Worm (Caenorhabditis elegans) whole organism, dauer: ENCODE data around the gene nhr-162.

Experiments used
- unc-62 ChIP-seq: sonication (generic microtip); optimal IDR thresholded peaks from 2 replicates; lab custom pipeline; 2017; ENCODE audit warnings: missing biosample characterization, missing genetic modification reagents, missing genetic modification characterization

The nhr-162 gene

DNA sequence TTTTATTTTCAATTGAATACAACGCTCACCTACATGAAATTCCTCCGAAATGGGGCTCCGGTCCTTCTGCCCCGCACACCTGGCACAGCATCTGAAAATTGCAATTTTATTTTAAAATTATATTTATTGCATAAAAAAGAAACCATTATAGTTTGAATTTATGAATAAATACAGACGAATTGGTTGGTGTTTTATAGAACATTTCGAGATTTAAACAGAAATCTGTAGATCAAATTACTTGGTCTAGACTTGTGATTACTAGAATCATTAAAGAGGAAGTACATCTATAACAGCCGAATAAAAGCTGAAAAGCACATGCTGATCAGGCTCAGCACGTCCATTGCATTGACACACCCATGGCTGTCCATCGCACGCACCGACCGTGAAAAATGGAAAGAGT, at the start of gene nhr-162:
nhr-162 (minus strand) TSS at position 101 of the 400 bp plus-strand sequence.
- no peak for TF ChIP-seq unc-62

DNA sequence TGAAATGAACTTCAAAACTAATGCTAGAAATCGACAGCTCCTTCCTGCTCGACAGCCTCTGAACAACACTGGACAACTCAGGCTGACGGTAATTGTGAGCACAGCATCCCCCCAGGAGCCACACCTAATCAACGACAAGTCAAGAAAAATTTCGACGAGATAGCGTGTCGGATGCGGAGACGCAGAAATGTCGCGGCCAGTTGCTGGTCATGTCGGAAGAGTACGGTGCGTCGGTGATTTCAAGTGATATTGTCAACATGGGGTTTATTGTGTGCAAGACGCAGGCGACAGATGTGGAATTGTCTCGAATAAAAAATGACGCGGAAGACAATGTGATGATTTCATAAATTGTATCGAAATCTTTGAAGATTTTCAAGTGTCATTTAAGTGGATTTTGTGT, 44.8 kb upstream of the nhr-162 start, which contains the start of gene twk-11:
twk-11 (minus strand) TSS at position 101 of the 400 bp plus-strand sequence.
- no peak for TF ChIP-seq unc-62

DNA sequence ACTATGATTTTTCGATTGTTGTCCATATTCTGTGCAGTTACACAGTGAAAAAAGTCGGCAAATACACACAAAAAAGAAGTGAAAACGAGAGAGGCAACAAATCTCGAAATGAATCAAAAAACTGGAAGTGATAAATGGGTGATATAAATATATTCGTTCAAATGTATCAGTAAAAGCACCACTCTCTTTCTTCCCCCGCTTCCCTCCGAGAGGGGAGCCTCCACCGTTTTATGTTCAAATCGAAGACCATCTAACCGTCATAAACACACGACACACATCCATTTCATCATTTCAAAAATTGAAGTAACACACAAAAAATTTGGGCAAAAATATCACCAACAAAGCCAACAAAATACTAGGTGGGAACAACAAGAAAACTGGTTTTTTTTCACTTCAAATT, 35.4 kb upstream of the nhr-162 start, which contains the start of gene F20A1.6:
F20A1.6 (minus strand) TSS at position 101 of the 400 bp plus-strand sequence.
- no peak for TF ChIP-seq unc-62

DNA sequence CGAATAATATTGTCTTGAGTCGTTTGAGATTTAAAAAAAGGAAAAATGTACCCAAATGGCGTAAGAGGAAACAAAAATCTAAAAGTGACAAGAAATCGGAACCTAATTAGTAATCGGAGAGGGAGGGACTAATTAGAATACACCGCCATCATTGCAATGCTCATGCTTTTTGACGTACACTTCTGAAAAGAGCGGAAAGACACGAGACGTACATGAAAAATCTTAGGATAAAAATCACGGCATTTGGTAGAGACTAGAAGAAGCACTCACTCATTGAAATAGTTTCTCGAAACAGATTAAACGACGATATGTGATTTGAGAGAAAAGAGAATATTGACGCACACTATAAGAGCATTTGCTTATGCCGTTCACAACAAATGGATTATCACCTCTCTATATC, 31.3 kb upstream of the nhr-162 start:
- TF ChIP-seq unc-62 = no peak

DNA sequence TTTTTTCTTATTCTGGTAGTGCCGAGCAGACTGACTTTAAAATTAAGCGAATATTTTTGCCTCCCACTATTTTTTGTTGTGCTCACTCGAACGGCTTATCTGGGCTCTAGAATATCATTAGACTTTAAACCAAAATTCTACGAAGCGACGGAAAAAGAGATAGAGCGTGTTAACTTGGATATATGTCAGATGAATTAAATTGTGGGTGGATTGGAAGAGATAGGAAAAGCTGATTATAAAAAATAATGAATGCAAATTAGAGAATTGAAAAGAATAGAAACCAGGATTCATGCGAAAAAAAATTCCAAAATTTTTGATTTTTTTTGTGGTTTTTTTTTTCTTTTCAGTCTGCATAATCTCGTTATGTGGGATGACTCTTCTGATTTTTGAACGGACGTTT, 30.1 kb upstream of the nhr-162 start, which contains the start of gene F20A1.4:
F20A1.4 (minus strand) TSS at position 101 of the 400 bp plus-strand sequence.
- TF ChIP-seq unc-62 = no peak

DNA sequence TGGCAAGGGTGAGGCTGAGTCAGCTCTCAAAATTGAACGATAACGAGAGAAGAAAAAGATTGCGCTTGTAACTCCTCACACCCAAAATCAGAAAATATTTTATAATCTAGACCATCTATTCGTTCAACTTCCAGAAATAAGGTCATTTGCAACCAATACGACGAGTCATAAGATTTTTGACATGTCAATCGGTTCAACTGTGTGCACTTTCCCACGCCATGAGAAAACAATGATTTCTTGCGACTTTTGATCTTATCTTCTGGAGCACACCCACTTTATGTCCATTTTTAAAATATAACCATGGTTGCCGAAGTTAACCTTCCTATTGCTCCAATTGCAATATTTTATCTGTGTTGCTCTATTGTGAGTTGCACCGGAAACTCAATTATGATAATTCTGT, 25.4 kb upstream of the nhr-162 start, which contains the start of gene srsx-32:
srsx-32 (plus strand) TSS at position 301 of the 400 bp plus-strand sequence.
- no peak for TF ChIP-seq unc-62

- TF ChIP-seq unc-62 = no peak
These were observed 24.2 kb upstream of the nhr-162 start, which contains the start of gene C33G8.13 for ce11 chrV:7015872-7016271. Gene C33G8.13 (minus strand): TSS chrV:7015972.

DNA sequence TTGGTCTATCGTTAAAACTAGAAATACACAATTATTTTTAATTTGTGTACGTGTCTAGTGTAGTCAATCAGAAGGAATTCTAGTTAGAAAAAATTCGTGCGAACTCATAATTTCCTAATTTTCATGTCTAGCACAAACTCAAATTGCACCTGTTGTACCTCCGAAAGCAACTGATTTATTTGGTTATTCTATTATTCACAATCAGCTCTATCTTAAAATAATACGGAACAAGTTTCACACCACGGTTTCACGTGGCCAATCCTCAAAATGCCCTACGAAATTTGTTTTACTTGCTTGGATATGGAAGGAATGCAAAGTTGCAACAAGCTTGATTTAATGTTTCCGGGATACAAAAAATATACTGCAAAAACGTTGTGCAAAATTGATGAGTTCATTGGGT, 20.9 kb upstream of the nhr-162 start, which contains the start of gene srw-127:
srw-127 (plus strand) TSS at position 301 of the 400 bp plus-strand sequence.
- TF ChIP-seq unc-62 = no peak

DNA sequence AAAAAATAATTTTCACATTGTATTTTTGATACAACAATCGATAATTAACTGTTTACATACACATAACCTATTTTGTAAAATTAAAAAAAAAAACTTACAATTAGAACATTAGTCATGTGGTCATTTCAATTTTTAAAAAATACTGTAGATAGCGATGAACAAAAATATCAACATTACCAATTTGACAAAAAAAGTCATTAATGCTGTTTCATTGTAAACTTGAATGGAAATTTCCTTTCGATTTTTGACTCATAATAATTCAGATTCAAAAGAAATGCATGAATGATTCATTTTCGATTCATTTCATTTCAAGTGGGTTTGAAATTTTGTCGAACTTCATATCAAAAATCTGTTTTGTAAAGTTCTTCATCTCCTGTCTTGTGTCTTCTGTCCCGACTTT, 17.8 kb upstream of the nhr-162 start, which contains the start of gene C33G8.2:
C33G8.2 (plus strand) TSS at position 301 of the 400 bp plus-strand sequence.
- no peak for TF ChIP-seq unc-62

- TF ChIP-seq unc-62 = no peak
These were observed 15.6 kb upstream of the nhr-162 start, which contains the start of gene drd-10 for ce11 chrV:7007307-7007706. Gene drd-10 (plus strand): TSS chrV:7007607.

ce11 chrV:7005964-7006363, 14.3 kb upstream of the nhr-162 start, which contains the start of gene spig-10:
Gene spig-10 (plus strand): TSS chrV:7006264.
- no peak for TF ChIP-seq unc-62

ce11 chrV:7003850-7004249, 12.2 kb upstream of the nhr-162 start, which contains the start of gene srab-4:
Gene srab-4 (plus strand): TSS chrV:7004150.
- TF ChIP-seq unc-62 = no peak

DNA sequence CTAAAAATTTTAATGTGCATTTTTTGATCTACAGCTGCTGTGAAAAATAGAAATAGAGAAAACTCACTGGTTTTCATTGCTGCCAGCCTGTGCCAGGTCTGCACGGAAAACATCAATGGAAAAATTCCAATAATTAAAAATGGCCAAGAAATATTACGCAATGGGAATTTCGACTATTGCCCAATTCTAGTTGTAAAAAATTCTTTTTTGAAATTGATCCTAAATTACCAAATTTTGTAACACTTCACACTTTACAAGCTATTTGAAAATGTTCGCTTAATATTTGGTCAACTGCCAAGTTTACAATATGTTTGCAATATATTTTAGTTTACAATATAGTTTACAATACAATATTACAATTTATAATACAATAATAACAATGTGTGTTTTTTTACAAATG, 9.1 kb upstream of the nhr-162 start:
- no peak for TF ChIP-seq unc-62

DNA sequence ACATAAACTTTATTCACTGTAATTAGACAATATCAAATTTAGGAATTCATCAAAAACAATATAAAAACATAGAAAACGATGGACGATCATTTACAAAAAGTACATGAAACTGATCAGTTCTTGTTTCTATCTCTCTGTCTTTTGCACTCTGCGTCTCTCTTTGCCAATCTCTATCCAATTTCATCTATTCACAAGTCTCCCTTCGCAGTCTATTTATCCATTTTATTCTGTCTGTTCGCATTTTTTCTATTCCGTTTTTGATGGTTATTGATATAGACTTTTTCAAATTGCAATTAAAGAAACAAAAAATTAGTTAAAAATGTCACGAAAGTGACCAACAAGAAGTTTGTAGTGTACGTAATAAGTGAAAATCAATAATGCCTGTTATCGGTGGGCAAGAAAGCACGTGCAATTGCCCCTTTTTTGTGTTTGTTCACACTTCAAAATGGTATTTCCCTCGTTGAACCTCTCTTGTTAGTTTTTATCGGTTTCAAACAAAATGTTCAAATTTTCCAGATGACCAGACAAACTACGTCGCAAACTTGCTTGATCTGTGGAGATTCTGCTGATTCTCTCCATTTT, 6.7 kb upstream of the nhr-162 start, which contains the start of gene nhr-42:
nhr-42 (plus strand) TSS at position 517 of the 582 bp plus-strand sequence.
- no peak for TF ChIP-seq unc-62

- no peak for TF ChIP-seq unc-62
These were observed 5.4 kb upstream of the nhr-162 start, which contains the start of gene nhr-107 for ce11 chrV:6997041-6997552. Gene nhr-107 (minus strand): TSS chrV:6997091.

DNA sequence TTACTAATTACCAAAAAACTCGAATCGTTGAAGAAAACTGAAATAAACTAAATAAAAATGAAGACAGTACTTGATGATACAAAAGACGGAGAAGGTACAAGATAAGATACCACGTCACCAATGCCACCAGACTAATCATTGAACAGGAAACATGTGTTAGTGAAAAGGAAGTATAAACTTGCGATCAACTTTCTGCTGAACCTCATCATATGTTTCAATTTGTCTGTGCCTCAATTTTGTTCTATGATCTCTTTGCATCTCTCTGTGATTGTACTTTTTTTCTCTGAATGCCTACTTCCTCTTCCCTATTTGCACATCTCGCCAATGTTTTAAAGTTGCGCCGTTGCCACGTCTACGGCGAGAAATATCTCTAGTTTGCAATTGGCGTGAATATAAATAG, 2.3 kb upstream of the nhr-162 start:
- TF ChIP-seq unc-62 = no peak

- no peak for TF ChIP-seq unc-62
These were observed 2.0 kb downstream of the nhr-162 start, which contains the start of gene nhr-140 for ce11 chrV:6989626-6990138. Gene nhr-140 (minus strand): TSS chrV:6989676.
